Worm (Caenorhabditis elegans): ENCODE measurements around the gene R05D8.9.

ce11 chrV:2803258-2803657 is 35.9 kb upstream of the R05D8.9 start:
- TF ChIP-seq mel-28 (tag; optimal IDR thresholded peaks at IDR 0.05; ENCODE audit: borderline replicate concordance) (no peak), ztf-18 (tag; optimal IDR thresholded peaks at IDR 0.05) (no peak), snpc-4 (GFP tag; optimal IDR thresholded peaks at IDR 0.05) (no peak), snpc-4 (tag; optimal IDR thresholded peaks at IDR 0.05) (no peak)

All from whole organism, young adult.